Fruit fly (Drosophila melanogaster) whole organism, prepupa: ENCODE results near the gene CG43339.

ENCODE experiments used
- Blimp-1 ChIP-seq: fragments of 200-800 bp; sonication (Bioruptor generic); optimal IDR thresholded peaks from 3 replicates; lab custom pipeline; 2017; ENCODE audit warnings: missing biosample characterization, missing genetic modification characterization, mild to moderate bottlenecking, moderate library complexity, missing genetic modification reagents
- CG10631 ChIP-seq: fragments of 200-800 bp; sonication (Bioruptor generic); optimal IDR thresholded peaks from 2 replicates; lab custom pipeline; 2016; ENCODE audit warnings: missing biosample characterization, missing genetic modification characterization
- CG10669 ChIP-seq: fragments of 200-800 bp; sonication (Bioruptor generic); optimal IDR thresholded peaks from 3 replicates; lab custom pipeline; 2018; ENCODE audit warnings: missing biosample characterization, mild to moderate bottlenecking, missing genetic modification characterization, moderate library complexity
- CG11294 ChIP-seq: fragments of 200-800 bp; sonication (Bioruptor generic); IDR thresholded peaks from 2 replicates; pipeline ENCODE4 v1.3.6; 2022; ENCODE audit warnings: missing biosample characterization, missing genetic modification characterization
- CG11762 ChIP-seq: fragments of 200-800 bp; sonication (Bioruptor generic); optimal IDR thresholded peaks from 3 replicates; lab custom pipeline; 2016; ENCODE audit warnings: missing biosample characterization, missing genetic modification characterization; ENCODE audit not compliant: insufficient read depth
- CG11902 ChIP-seq: fragments of 200-800 bp; sonication (Bioruptor generic); optimal IDR thresholded peaks from 3 replicates; lab custom pipeline; 2016; ENCODE audit warnings: missing biosample characterization, missing genetic modification characterization
- CG15336 ChIP-seq: fragments of 200-800 bp; sonication (Bioruptor generic); IDR thresholded peaks from 2 replicates; pipeline ENCODE4 v1.3.6; 2022; ENCODE audit warnings: missing biosample characterization, missing genetic modification characterization
- CG1621 ChIP-seq: fragments of 200-800 bp; sonication (Bioruptor generic); optimal IDR thresholded peaks from 3 replicates; lab custom pipeline; 2018; ENCODE audit warnings: missing biosample characterization, mild to moderate bottlenecking, missing genetic modification characterization
- CG16779 ChIP-seq: fragments of 200-800 bp; sonication (Bioruptor generic); optimal IDR thresholded peaks from 3 replicates; lab custom pipeline; 2017; ENCODE audit warnings: missing biosample characterization, mild to moderate bottlenecking, missing genetic modification characterization
- CG3032 ChIP-seq: fragments of 200-800 bp; optimal IDR thresholded peaks from 2 replicates; lab custom pipeline; 2019; ENCODE audit warnings: missing biosample characterization, mild to moderate bottlenecking, missing genetic modification characterization, moderate library complexity
- CG31627 ChIP-seq: fragments of 200-800 bp; sonication (Bioruptor generic); optimal IDR thresholded peaks from 3 replicates; lab custom pipeline; 2016; ENCODE audit warnings: missing biosample characterization, missing genetic modification characterization
- CG32006 ChIP-seq: fragments of 200-800 bp; sonication (Bioruptor generic); optimal IDR thresholded peaks from 3 replicates; lab custom pipeline; 2017; ENCODE audit warnings: missing biosample characterization, mild to moderate bottlenecking, missing genetic modification characterization
- CG3919 ChIP-seq: fragments of 200-800 bp; sonication (Bioruptor generic); optimal IDR thresholded peaks from 3 replicates; lab custom pipeline; 2016; ENCODE audit warnings: missing biosample characterization, missing genetic modification characterization
- CG4318 ChIP-seq: fragments of 200-800 bp; sonication (Bioruptor generic); optimal IDR thresholded peaks from 3 replicates; lab custom pipeline; 2017; ENCODE audit warnings: missing biosample characterization, mild to moderate bottlenecking, missing genetic modification characterization
- CG6163 ChIP-seq: fragments of 200-800 bp; sonication (Bioruptor generic); IDR thresholded peaks from 3 replicates; pipeline ENCODE4 v1.3.6; 2022; ENCODE audit warnings: missing biosample characterization, missing genetic modification characterization
- CG6792 ChIP-seq: fragments of 200-800 bp; sonication (Bioruptor generic); optimal IDR thresholded peaks from 3 replicates; lab custom pipeline; 2016; ENCODE audit warnings: missing biosample characterization, missing genetic modification characterization
- CG6854 ChIP-seq: fragments of 200-800 bp; sonication (Bioruptor generic); optimal IDR thresholded peaks from 2 replicates; lab custom pipeline; 2017; ENCODE audit warnings: missing biosample characterization, mild to moderate bottlenecking, missing genetic modification characterization
- CG7368 ChIP-seq: fragments of 200-800 bp; sonication (Bioruptor generic); optimal IDR thresholded peaks from 3 replicates; lab custom pipeline; 2016; ENCODE audit warnings: missing biosample characterization, missing genetic modification characterization
- CG8119 ChIP-seq: fragments of 200-800 bp; sonication (Bioruptor generic); IDR thresholded peaks from 3 replicates; pipeline ENCODE4 v1.3.6; 2022; ENCODE audit warnings: missing biosample characterization, missing genetic modification characterization
- CG8319 ChIP-seq: fragments of 200-800 bp; sonication (Bioruptor generic); optimal IDR thresholded peaks from 3 replicates; lab custom pipeline; 2016; ENCODE audit warnings: missing biosample characterization, missing genetic modification characterization
- CG8632 ChIP-seq: fragments of 200-800 bp; sonication (Bioruptor generic); optimal IDR thresholded peaks from 3 replicates; lab custom pipeline; 2016; ENCODE audit warnings: missing biosample characterization, missing genetic modification characterization
- CG9139 ChIP-seq: fragments of 200-800 bp; sonication (Bioruptor generic); optimal IDR thresholded peaks from 3 replicates; lab custom pipeline; 2017; ENCODE audit warnings: missing biosample characterization, mild to moderate bottlenecking, missing genetic modification characterization
- Eip75B ChIP-seq: fragments of 200-800 bp; sonication (Bioruptor generic); optimal IDR thresholded peaks from 3 replicates; lab custom pipeline; 2016; ENCODE audit warnings: missing biosample characterization, missing genetic modification characterization
- Eip78C ChIP-seq: fragments of 200-800 bp; sonication (Bioruptor generic); peaks from one replicate; lab custom pipeline; 2016; ENCODE audit warnings: missing biosample characterization, missing genetic modification characterization
- Ets21C ChIP-seq: fragments of 200-800 bp; sonication (Bioruptor generic); optimal IDR thresholded peaks from 3 replicates; lab custom pipeline; 2016; ENCODE audit warnings: missing biosample characterization, missing genetic modification characterization
- Ets96B ChIP-seq: fragments of 200-800 bp; optimal IDR thresholded peaks from 2 replicates; lab custom pipeline; 2019; ENCODE audit warnings: missing biosample characterization, mild to moderate bottlenecking, missing genetic modification characterization, moderate library complexity
- Gug ChIP-seq: fragments of 200-800 bp; sonication (Bioruptor generic); IDR thresholded peaks from 2 replicates; pipeline ENCODE4 v1.3.6; 2022; ENCODE audit warnings: missing biosample characterization, missing genetic modification characterization
- Hr38 ChIP-seq: sonication (Bioruptor generic); optimal IDR thresholded peaks from 2 replicates; lab custom pipeline; 2016; ENCODE audit warnings: missing biosample characterization, missing genetic modification characterization
- Hr4 ChIP-seq: fragments of 200-800 bp; sonication (Bioruptor generic); optimal IDR thresholded peaks from 3 replicates; lab custom pipeline; 2016; ENCODE audit warnings: missing biosample characterization, missing genetic modification characterization
- Lpt ChIP-seq: fragments of 200-800 bp; sonication (Bioruptor generic); optimal IDR thresholded peaks from 3 replicates; lab custom pipeline; 2016; ENCODE audit warnings: missing biosample characterization, missing genetic modification characterization
- Met ChIP-seq: fragments of 200-800 bp; sonication (Bioruptor generic); optimal IDR thresholded peaks from 3 replicates; lab custom pipeline; 2016; ENCODE audit warnings: missing biosample characterization, missing genetic modification characterization
- OdsH ChIP-seq: fragments of 200-800 bp; sonication (Bioruptor generic); optimal IDR thresholded peaks from 3 replicates; lab custom pipeline; 2016; ENCODE audit warnings: missing biosample characterization, missing genetic modification characterization
- Smox ChIP-seq: fragments of 200-800 bp; sonication (Bioruptor generic); optimal IDR thresholded peaks from 3 replicates; lab custom pipeline; 2016; ENCODE audit warnings: missing biosample characterization, missing genetic modification characterization
- Sox102F ChIP-seq: fragments of 200-800 bp; sonication (Bioruptor generic); optimal IDR thresholded peaks from 2 replicates; lab custom pipeline; 2016; ENCODE audit warnings: missing biosample characterization, mild to moderate bottlenecking, missing genetic modification characterization
- Sox14 ChIP-seq: fragments of 200-800 bp; sonication (Bioruptor generic); optimal IDR thresholded peaks from 3 replicates; lab custom pipeline; 2016; ENCODE audit warnings: missing biosample characterization, missing genetic modification characterization
- Sox15 ChIP-seq: fragments of 200-800 bp; sonication (Bioruptor generic); optimal IDR thresholded peaks from 3 replicates; lab custom pipeline; 2016; ENCODE audit warnings: missing biosample characterization, missing genetic modification characterization
- achi ChIP-seq: fragments of 200-800 bp; sonication (Bioruptor generic); optimal IDR thresholded peaks from 3 replicates; lab custom pipeline; 2016; ENCODE audit warnings: missing biosample characterization, missing genetic modification characterization
- acj6 ChIP-seq: fragments of 200-800 bp; sonication (Bioruptor generic); optimal IDR thresholded peaks from 3 replicates; lab custom pipeline; 2016; ENCODE audit warnings: missing biosample characterization, missing genetic modification characterization
- cyc ChIP-seq: fragments of 200-800 bp; sonication (Bioruptor generic); optimal IDR thresholded peaks from 3 replicates; lab custom pipeline; 2016; ENCODE audit warnings: missing biosample characterization, missing genetic modification characterization
- dsx ChIP-seq: fragments of 200-800 bp; optimal IDR thresholded peaks from 3 replicates; lab custom pipeline; 2019; ENCODE audit warnings: missing biosample characterization, mild to moderate bottlenecking, missing genetic modification characterization, moderate library complexity; ENCODE audit not compliant: poor library complexity, severe bottlenecking
- esn ChIP-seq: fragments of 200-800 bp; sonication (Bioruptor generic); optimal IDR thresholded peaks from 2 replicates; lab custom pipeline; 2016; ENCODE audit warnings: missing biosample characterization, mild to moderate bottlenecking, missing genetic modification characterization, moderate library complexity
- lz ChIP-seq: fragments of 200-800 bp; sonication (Bioruptor generic); optimal IDR thresholded peaks from 3 replicates; lab custom pipeline; 2016; ENCODE audit warnings: missing biosample characterization, missing genetic modification characterization
- net ChIP-seq: fragments of 200-800 bp; sonication (Bioruptor generic); optimal IDR thresholded peaks from 3 replicates; lab custom pipeline; 2016; ENCODE audit warnings: missing biosample characterization, missing genetic modification characterization
- salr ChIP-seq, 2 experiments: fragments of 200-800 bp; sonication (Bioruptor generic); optimal IDR thresholded peaks; 3 replicates each; lab custom pipeline; 2016 to 2018; ENCODE audit warnings: missing biosample characterization in 2 of 2, missing genetic modification characterization in 2 of 2, mild to moderate bottlenecking in 1 of 2
- svp ChIP-seq: fragments of 200-800 bp; sonication (Bioruptor generic); peaks from one replicate; lab custom pipeline; 2016; ENCODE audit warnings: missing biosample characterization, missing genetic modification characterization

Gene CG43339

dm6 chr2L:18645468-18645867 is 27.6 kb downstream of the CG43339 start (continued):
- TF ChIP-seq Met (GFP tag; lab: Kevin White, UChicago) (peak; percentile 74), Gug (GFP tag; lab: Robert Waterston, UW) (peak; percentile 34; the same call in 1 of the 2 replicates), CG6163 (GFP tag; lab: Robert Waterston, UW) (peak; percentile 87), svp (GFP tag; lab: Kevin White, UChicago) (peak; percentile 88), CG7368 (GFP tag; lab: Kevin White, UChicago) (peak; percentile 69), Hr4 (GFP tag; lab: Kevin White, UChicago) (peak; percentile 66), Eip78C (GFP tag; lab: Kevin White, UChicago) (peak; percentile 92), CG8319 (GFP tag; lab: Kevin White, UChicago) (peak; percentile 67), CG31627 (GFP tag; lab: Kevin White, UChicago) (peak; percentile 75), CG1621 (tag; lab: Kevin White, UChicago) (peak; percentile 55), salr (GFP tag; optimal IDR thresholded peaks at IDR 0.05; lab: Kevin White, UChicago) (peak in 1 of 2 experiments; percentile 64), Ets96B (tag; lab: Kevin White, UChicago) (peak; percentile 70), CG11902 (GFP tag; lab: Kevin White, UChicago) (peak; percentile 58), Eip75B (GFP tag; lab: Kevin White, UChicago) (peak; percentile 83), CG6792 (GFP tag; lab: Kevin White, UChicago) (peak; percentile 79), CG11294 (no peak), lz (GFP tag; lab: Kevin White, UChicago) (peak; percentile 69), Smox (peak; percentile 71), Ets21C (GFP tag; lab: Kevin White, UChicago) (peak; percentile 56), Sox14 (GFP tag; lab: Kevin White, UChicago) (peak; percentile 70), CG16779 (tag; lab: Kevin White, UChicago) (peak; percentile 27), Sox102F (GFP tag; lab: Kevin White, UChicago) (peak; percentile 79), acj6 (peak; percentile 72), CG8119 (GFP tag; lab: Robert Waterston, UW) (peak; percentile 66; the same call in 2 of the 3 replicates), achi (GFP tag; lab: Kevin White, UChicago) (peak; percentile 64), dsx (GFP tag; lab: Kevin White, UChicago) (peak; percentile 37), Hr38 (GFP tag; lab: Kevin White, UChicago) (no peak), net (GFP tag; lab: Kevin White, UChicago) (peak; percentile 72), Lpt (GFP tag; lab: Kevin White, UChicago) (peak; percentile 48), CG32006 (GFP tag; lab: Kevin White, UChicago) (peak; percentile 72), CG10631 (peak; percentile 64), Blimp-1 (GFP tag; lab: Kevin White, UChicago) (peak; percentile 15)
- TF ChIP-seq, all 60 proteins: peak for 54

- TF ChIP-seq Hr38 (GFP tag; lab: Kevin White, UChicago) (no peak), CG8632 (GFP tag; lab: Kevin White, UChicago) (no peak), CG1621 (tag; lab: Kevin White, UChicago) (no peak), dsx (GFP tag; lab: Kevin White, UChicago) (no peak), CG10631 (no peak), esn (GFP tag; lab: Kevin White, UChicago) (no peak), Lpt (GFP tag; lab: Kevin White, UChicago) (no peak), CG8319 (GFP tag; lab: Kevin White, UChicago) (no peak), lz (GFP tag; lab: Kevin White, UChicago) (no peak), CG31627 (GFP tag; lab: Kevin White, UChicago) (no peak)
These were observed 32.0 kb downstream of the CG43339 start for dm6 chr2L:18641087-18641486.

- TF ChIP-seq CG32006 (GFP tag; lab: Kevin White, UChicago) (peak; percentile 50), Eip78C (GFP tag; lab: Kevin White, UChicago) (peak; percentile 65), Gug (GFP tag; lab: Robert Waterston, UW) (no peak), CG9139 (no peak), CG15336 (GFP tag; lab: Robert Waterston, UW) (0 out of 2 replicates have a peak, but pooled peaks have one; percentile 32), OdsH (GFP tag; lab: Kevin White, UChicago) (no peak), Smox (no peak), CG11294 (no peak), CG8119 (GFP tag; lab: Robert Waterston, UW) (0 out of 3 replicates have a peak, but pooled peaks have one; percentile 27), CG3032 (tag; lab: Kevin White, UChicago) (no peak), salr (GFP tag; optimal IDR thresholded peaks at IDR 0.05; lab: Kevin White, UChicago) (no peak), CG11902 (GFP tag; lab: Kevin White, UChicago) (no peak), CG8319 (GFP tag; lab: Kevin White, UChicago) (no peak), CG11762 (GFP tag; lab: Kevin White, UChicago) (no peak), CG4318 (no peak), CG31627 (GFP tag; lab: Kevin White, UChicago) (no peak), Hr38 (GFP tag; lab: Kevin White, UChicago) (no peak), cyc (no peak), achi (GFP tag; lab: Kevin White, UChicago) (no peak), CG6854 (GFP tag; lab: Kevin White, UChicago) (no peak), CG10669 (no peak), Ets21C (GFP tag; lab: Kevin White, UChicago) (no peak), Sox15 (GFP tag; lab: Kevin White, UChicago) (no peak), Lpt (GFP tag; lab: Kevin White, UChicago) (no peak), CG3919 (GFP tag; lab: Kevin White, UChicago) (no peak)
These were observed 34.1 kb downstream of the CG43339 start for dm6 chr2L:18638945-18639344.
